Fruit fly (Drosophila melanogaster) whole organism, embryonic: ENCODE measurements around the gene Or94b.

Source experiments
- Asciz ChIP-seq: fragments of 200-800 bp; sonication (Bioruptor generic); optimal IDR thresholded peaks from 2 replicates; lab custom pipeline; 2017; ENCODE audit warnings: missing biosample characterization, mild to moderate bottlenecking, missing genetic modification characterization, missing genetic modification reagents
- Atf-2 ChIP-seq: fragments of 200-800 bp; sonication (Bioruptor generic); optimal IDR thresholded peaks from 2 replicates; lab custom pipeline; 2016; ENCODE audit warnings: missing biosample characterization, missing genetic modification characterization
- Atf3 ChIP-seq: fragments of 200-800 bp; sonication (Bioruptor generic); optimal IDR thresholded peaks from 3 replicates; lab custom pipeline; 2016; ENCODE audit warnings: missing biosample characterization, missing genetic modification characterization
- Atf6 ChIP-seq: fragments of 200-800 bp; sonication (Bioruptor generic); IDR thresholded peaks from 2 replicates; pipeline ENCODE4 v1.3.6; 2022; ENCODE audit warnings: missing biosample characterization, missing genetic modification characterization
- Blimp-1 ChIP-seq: fragments of 200-800 bp; sonication (Bioruptor generic); optimal IDR thresholded peaks from 3 replicates; lab custom pipeline; 2018; ENCODE audit warnings: missing biosample characterization, missing genetic modification characterization, mild to moderate bottlenecking, moderate library complexity, missing genetic modification reagents
- CG10959 ChIP-seq: fragments of 200-800 bp; sonication (Bioruptor generic); IDR thresholded peaks from 2 replicates; pipeline ENCODE4 v1.3.6; 2022; ENCODE audit warnings: missing biosample characterization, missing genetic modification characterization
- CG15696 ChIP-seq: fragments of 200-800 bp; sonication (Bioruptor generic); optimal IDR thresholded peaks from 2 replicates; lab custom pipeline; 2019; ENCODE audit warnings: missing biosample characterization, mild to moderate bottlenecking, missing genetic modification characterization, moderate library complexity
- CG1647 ChIP-seq: fragments of 200-800 bp; sonication (Bioruptor generic); optimal IDR thresholded peaks from 3 replicates; lab custom pipeline; 2016; ENCODE audit warnings: missing biosample characterization, missing genetic modification characterization
- CG16779 ChIP-seq: fragments of 200-800 bp; sonication (Bioruptor generic); IDR thresholded peaks from 2 replicates; pipeline ENCODE4 v1.3.6; 2022; ENCODE audit warnings: missing biosample characterization, missing genetic modification characterization
- CG16813 ChIP-seq: fragments of 200-800 bp; sonication (Bioruptor generic); IDR thresholded peaks from 3 replicates; pipeline ENCODE4 v1.3.6; 2022; ENCODE audit warnings: missing biosample characterization, missing genetic modification characterization; ENCODE audit not compliant: partially characterized antibody
- CG17612 ChIP-seq: fragments of 200-800 bp; sonication (Bioruptor generic); IDR thresholded peaks from 2 replicates; pipeline ENCODE4 v1.3.6; 2022; ENCODE audit warnings: missing biosample characterization, missing genetic modification characterization
- CG2712 ChIP-seq: fragments of 200-800 bp; optimal IDR thresholded peaks from 3 replicates; lab custom pipeline; 2019; ENCODE audit warnings: missing biosample characterization, mild to moderate bottlenecking, missing genetic modification characterization, moderate library complexity
- CG2889 ChIP-seq: fragments of 200-800 bp; sonication (Bioruptor generic); IDR thresholded peaks from 3 replicates; pipeline ENCODE4 v1.3.6; 2022; ENCODE audit warnings: missing biosample characterization, missing genetic modification characterization
- CG34422 ChIP-seq: fragments of 200-800 bp; sonication (Bioruptor generic); IDR thresholded peaks from 3 replicates; pipeline ENCODE4 v1.3.6; 2022; ENCODE audit warnings: missing biosample characterization, missing genetic modification characterization
- CG42726 ChIP-seq: fragments of 200-800 bp; sonication (Bioruptor generic); IDR thresholded peaks from 2 replicates; pipeline ENCODE4 v1.3.6; 2022; ENCODE audit warnings: missing biosample characterization, missing genetic modification characterization; ENCODE audit not compliant: partially characterized antibody
- CG4617 ChIP-seq: fragments of 200-800 bp; sonication (Bioruptor generic); optimal IDR thresholded peaks from 3 replicates; lab custom pipeline; 2016; ENCODE audit warnings: missing biosample characterization, missing genetic modification characterization, borderline replicate concordance
- CG4707 ChIP-seq: fragments of 200-800 bp; sonication (Bioruptor generic); optimal IDR thresholded peaks from 2 replicates; lab custom pipeline; 2018; ENCODE audit warnings: missing biosample characterization, mild to moderate bottlenecking, missing genetic modification characterization, moderate library complexity
- CG6254 ChIP-seq: fragments of 200-800 bp; sonication (Bioruptor generic); optimal IDR thresholded peaks from 3 replicates; lab custom pipeline; 2017; ENCODE audit warnings: mild to moderate bottlenecking, missing biosample characterization, missing genetic modification reagents, missing genetic modification characterization
- Chrac-16 ChIP-seq: fragments of 200-800 bp; sonication (Bioruptor generic); optimal IDR thresholded peaks from 3 replicates; lab custom pipeline; 2016; ENCODE audit warnings: missing biosample characterization, missing genetic modification characterization
- CkIIα-i1 ChIP-seq: fragments of 200-800 bp; sonication (Bioruptor generic); IDR thresholded peaks from 2 replicates; pipeline ENCODE4 v1.3.6; 2022; ENCODE audit warnings: missing biosample characterization, missing genetic modification characterization
- Dip2 ChIP-seq: fragments of 200-800 bp; sonication (Bioruptor generic); IDR thresholded peaks from 2 replicates; pipeline ENCODE4 v1.3.6; 2022; ENCODE audit warnings: missing biosample characterization, missing genetic modification characterization
- Ets65A ChIP-seq: fragments of 200-800 bp; sonication (Bioruptor generic); peaks from one replicate; lab custom pipeline; 2016; ENCODE audit warnings: missing biosample characterization, missing genetic modification characterization
- Hmr ChIP-seq: fragments of 200-800 bp; sonication (Bioruptor generic); optimal IDR thresholded peaks from 3 replicates; lab custom pipeline; 2017; ENCODE audit warnings: mild to moderate bottlenecking, missing biosample characterization, missing genetic modification reagents, missing genetic modification characterization
- Myb ChIP-seq: fragments of 200-800 bp; sonication (Bioruptor generic); optimal IDR thresholded peaks from 2 replicates; lab custom pipeline; 2016; ENCODE audit warnings: missing biosample characterization, missing genetic modification characterization
- Nf-YC ChIP-seq: fragments of 200-800 bp; optimal IDR thresholded peaks from 3 replicates; lab custom pipeline; 2019; ENCODE audit warnings: missing biosample characterization, mild to moderate bottlenecking, missing genetic modification characterization, moderate library complexity
- NfI ChIP-seq: fragments of 200-800 bp; sonication (Bioruptor generic); optimal IDR thresholded peaks from 3 replicates; lab custom pipeline; 2018; ENCODE audit warnings: missing biosample characterization, mild to moderate bottlenecking, missing genetic modification characterization, moderate library complexity
- Vsx1 ChIP-seq: fragments of 200-800 bp; sonication (Bioruptor generic); optimal IDR thresholded peaks from 2 replicates; lab custom pipeline; 2017; ENCODE audit warnings: missing biosample characterization, mild to moderate bottlenecking, missing genetic modification characterization, missing genetic modification reagents
- aop ChIP-seq: fragments of 200-800 bp; sonication (Bioruptor generic); IDR thresholded peaks from 2 replicates; pipeline ENCODE4 v1.3.6; 2022; ENCODE audit warnings: missing biosample characterization, missing genetic modification characterization
- cas ChIP-seq: fragments of 200-800 bp; sonication (Bioruptor generic); IDR thresholded peaks from 2 replicates; pipeline ENCODE4 v1.3.6; 2022; ENCODE audit warnings: missing biosample characterization, missing genetic modification characterization
- caup ChIP-seq: fragments of 200-800 bp; sonication (Bioruptor generic); optimal IDR thresholded peaks from 3 replicates; lab custom pipeline; 2017; ENCODE audit warnings: missing biosample characterization, mild to moderate bottlenecking, missing genetic modification characterization, moderate library complexity; ENCODE audit not compliant: severe bottlenecking
- chif ChIP-seq, 2 experiments: fragments of 200-800 bp; sonication (Bioruptor generic); optimal IDR thresholded peaks; 3 replicates each; lab custom pipeline; 2016; ENCODE audit warnings: missing biosample characterization in 2 of 2, missing genetic modification characterization in 2 of 2
- chn ChIP-seq: fragments of 200-800 bp; sonication (Bioruptor generic); optimal IDR thresholded peaks from 2 replicates; lab custom pipeline; 2016; ENCODE audit warnings: missing biosample characterization, missing genetic modification characterization
- ci ChIP-seq: fragments of 200-800 bp; sonication (Bioruptor generic); IDR thresholded peaks from 3 replicates; pipeline ENCODE4 v1.3.6; 2022; ENCODE audit warnings: missing biosample characterization, missing genetic modification characterization
- dati ChIP-seq: fragments of 200-800 bp; sonication (Bioruptor generic); IDR thresholded peaks from 2 replicates; pipeline ENCODE4 v1.3.6; 2022; ENCODE audit warnings: missing biosample characterization, missing genetic modification characterization
- exex ChIP-seq: fragments of 200-800 bp; sonication (Bioruptor generic); optimal IDR thresholded peaks from 4 replicates; lab custom pipeline; 2018; ENCODE audit warnings: missing biosample characterization, mild to moderate bottlenecking, missing genetic modification characterization, moderate library complexity
- fd3F ChIP-seq: fragments of 200-800 bp; sonication (Bioruptor generic); optimal IDR thresholded peaks from 2 replicates; lab custom pipeline; 2018; ENCODE audit warnings: missing biosample characterization, mild to moderate bottlenecking, missing genetic modification characterization, moderate library complexity
- gcm2 ChIP-seq: fragments of 200-800 bp; sonication (Bioruptor generic); optimal IDR thresholded peaks from 2 replicates; lab custom pipeline; 2016; ENCODE audit warnings: missing biosample characterization, missing genetic modification characterization
- gt ChIP-seq: fragments of 200-800 bp; sonication (Bioruptor generic); IDR thresholded peaks from 2 replicates; pipeline ENCODE4 v1.3.6; 2022; ENCODE audit warnings: missing biosample characterization, missing genetic modification characterization
- jigr1 ChIP-seq: fragments of 200-800 bp; sonication (Bioruptor generic); IDR thresholded peaks from 3 replicates; pipeline ENCODE4 v1.3.6; 2022; ENCODE audit warnings: missing biosample characterization, missing genetic modification characterization
- lab ChIP-seq: fragments of 200-800 bp; sonication (Bioruptor generic); optimal IDR thresholded peaks from 3 replicates; lab custom pipeline; 2017; ENCODE audit warnings: missing biosample characterization, missing genetic modification characterization, mild to moderate bottlenecking, moderate library complexity, missing genetic modification reagents
- luna ChIP-seq: fragments of 200-800 bp; sonication (Bioruptor generic); optimal IDR thresholded peaks from 2 replicates; lab custom pipeline; 2016; ENCODE audit warnings: missing biosample characterization, missing genetic modification characterization
- mirr ChIP-seq: fragments of 200-800 bp; sonication (Bioruptor generic); optimal IDR thresholded peaks from 3 replicates; lab custom pipeline; 2018; ENCODE audit warnings: missing biosample characterization, mild to moderate bottlenecking, missing genetic modification characterization
- pb ChIP-seq: fragments of 200-800 bp; sonication (Bioruptor generic); optimal IDR thresholded peaks from 3 replicates; lab custom pipeline; 2016; ENCODE audit warnings: missing biosample characterization, missing genetic modification characterization
- pho ChIP-seq: fragments of 200-800 bp; sonication (Bioruptor generic); optimal IDR thresholded peaks from 2 replicates; lab custom pipeline; 2016; ENCODE audit warnings: missing biosample characterization, missing genetic modification characterization
- psq ChIP-seq: fragments of 200-800 bp; sonication (Bioruptor generic); optimal IDR thresholded peaks from 2 replicates; lab custom pipeline; 2017; ENCODE audit warnings: missing biosample characterization, missing genetic modification characterization
- ranshi ChIP-seq: fragments of 200-800 bp; sonication (Bioruptor generic); IDR thresholded peaks from 2 replicates; pipeline ENCODE4 v1.3.6; 2022; ENCODE audit warnings: missing biosample characterization, missing genetic modification characterization
- sc ChIP-seq, 3 experiments: fragments of >200 bp in 2 of 3; fragments of 200-800 bp in 1 of 3; sonication (Bioruptor generic) in 1 of 3; optimal IDR thresholded peaks; 2 replicates in 2 of 3; 3 replicates in 1 of 3; lab custom pipeline; 2017; ENCODE audit warnings: mild to moderate bottlenecking in 1 of 3, missing biosample characterization in 1 of 3, missing genetic modification characterization in 1 of 3, missing genetic modification reagents in 1 of 3
- shn ChIP-seq: fragments of 200-800 bp; sonication (Bioruptor generic); optimal IDR thresholded peaks from 3 replicates; lab custom pipeline; 2016; ENCODE audit warnings: missing biosample characterization, missing genetic modification characterization
- slbo ChIP-seq: fragments of 200-800 bp; sonication (Bioruptor generic); IDR thresholded peaks from 2 replicates; pipeline ENCODE4 v1.3.6; 2022; ENCODE audit warnings: missing biosample characterization, missing genetic modification characterization
- sna ChIP-seq: fragments of 200-800 bp; sonication (Bioruptor generic); IDR thresholded peaks from 2 replicates; pipeline ENCODE4 v1.3.6; 2022; ENCODE audit warnings: missing biosample characterization, missing genetic modification characterization; ENCODE audit not compliant: partially characterized antibody
- sob ChIP-seq: fragments of 200-800 bp; sonication (Bioruptor generic); IDR thresholded peaks from 2 replicates; pipeline ENCODE4 v1.3.6; 2022; ENCODE audit warnings: missing biosample characterization, missing genetic modification characterization
- sr ChIP-seq: fragments of 200-800 bp; sonication (Bioruptor generic); IDR thresholded peaks from 3 replicates; pipeline ENCODE4 v1.3.6; 2022; ENCODE audit warnings: missing biosample characterization, missing genetic modification characterization
- vvl ChIP-seq: fragments of 200-800 bp; sonication (Bioruptor generic); IDR thresholded peaks from 2 replicates; pipeline ENCODE4 v1.3.6; 2022; ENCODE audit warnings: missing biosample characterization, missing genetic modification characterization

The Or94b gene

DNA sequence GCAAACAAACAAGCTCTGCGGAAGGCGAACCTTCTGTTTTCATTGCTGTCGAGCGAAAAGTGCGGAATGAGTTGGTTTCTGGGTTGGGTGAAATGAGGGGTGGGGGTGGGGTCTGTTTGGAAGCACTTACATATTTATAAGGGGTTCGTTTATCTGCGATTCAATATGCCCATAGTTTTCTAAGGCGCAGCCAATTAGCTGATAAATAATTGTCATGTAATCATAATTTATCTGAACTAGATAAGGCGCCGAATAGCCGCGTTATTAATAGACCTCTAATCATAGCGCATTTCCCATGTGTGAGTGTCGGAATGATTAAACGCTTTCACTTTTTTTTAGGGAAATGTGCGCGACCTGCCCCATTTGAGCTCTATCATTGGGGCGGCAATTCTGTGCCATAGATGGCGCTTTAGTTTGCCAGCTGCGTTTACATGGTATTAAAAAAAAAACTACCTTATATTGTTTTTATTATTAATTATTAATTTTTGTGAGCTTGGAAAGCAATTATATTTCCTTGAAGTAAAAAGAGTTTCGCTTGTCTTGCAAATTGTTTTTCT, 9.6 kb downstream of the Or94b start (continued):
- no peak for TF ChIP-seq shn
- no peak for TF ChIP-seq CG16813 (GFP tag; lab: Robert Waterston, UW)
- TF ChIP-seq CG4617, result no peak
- TF ChIP-seq Atf-2 (GFP tag; lab: Kevin White, UChicago), result no peak
- TF ChIP-seq Atf3 (GFP tag; lab: Kevin White, UChicago), result no peak
- no peak for TF ChIP-seq ranshi (GFP tag; lab: Robert Waterston, UW)
- no peak for TF ChIP-seq cas (GFP tag; lab: Robert Waterston, UW)
- peak; percentile 67 for TF ChIP-seq mirr (GFP tag; lab: Kevin White, UChicago)
- TF ChIP-seq CG2712 (tag; lab: Kevin White, UChicago), result no peak
- TF ChIP-seq Hmr (GFP tag; lab: Kevin White, UChicago), result no peak
- TF ChIP-seq lab, result peak; percentile 40
- TF ChIP-seq sob (GFP tag; lab: Robert Waterston, UW), result no peak
- TF ChIP-seq CG34422 (GFP tag; lab: Robert Waterston, UW), result no peak
- TF ChIP-seq CG2889, result no peak
- TF ChIP-seq Nf-YC, result no peak
- TF ChIP-seq luna (GFP tag; lab: Kevin White, UChicago), result no peak
- peak; percentile 62 for TF ChIP-seq exex
- TF ChIP-seq dati (GFP tag; lab: Robert Waterston, UW), result no peak
- TF ChIP-seq CG6254 (GFP tag; lab: Kevin White, UChicago), result no peak
- TF ChIP-seq jigr1, result no peak
- peak; percentile 54 for TF ChIP-seq Blimp-1 (GFP tag; lab: Kevin White, UChicago)
- TF ChIP-seq Atf6 (GFP tag; lab: Robert Waterston, UW), result no peak
- no peak for TF ChIP-seq CG16779
- TF ChIP-seq chif (GFP tag; optimal IDR thresholded peaks at IDR 0.05; lab: Kevin White, UChicago), result no peak
- TF ChIP-seq psq (GFP tag; lab: Kevin White, UChicago), result no peak
- TF ChIP-seq sr (GFP tag; lab: Robert Waterston, UW), result no peak
- no peak for TF ChIP-seq pb (GFP tag; lab: Kevin White, UChicago)
- no peak for TF ChIP-seq Myb (GFP tag; lab: Kevin White, UChicago)
- TF ChIP-seq fd3F, result no peak
- TF ChIP-seq slbo, result no peak
- no peak for TF ChIP-seq CG1647 (GFP tag; lab: Kevin White, UChicago)
- TF ChIP-seq sna (GFP tag; lab: Robert Waterston, UW), result no peak
- peak; percentile 81 for TF ChIP-seq Dip2
- no peak for TF ChIP-seq aop (GFP tag; lab: Robert Waterston, UW)
- no peak for TF ChIP-seq CG10959
- TF ChIP-seq CG4707 (GFP tag; lab: Kevin White, UChicago), result no peak
- peak; percentile 36 for TF ChIP-seq Vsx1 (GFP tag; lab: Kevin White, UChicago)
- TF ChIP-seq chn, result no peak

DNA sequence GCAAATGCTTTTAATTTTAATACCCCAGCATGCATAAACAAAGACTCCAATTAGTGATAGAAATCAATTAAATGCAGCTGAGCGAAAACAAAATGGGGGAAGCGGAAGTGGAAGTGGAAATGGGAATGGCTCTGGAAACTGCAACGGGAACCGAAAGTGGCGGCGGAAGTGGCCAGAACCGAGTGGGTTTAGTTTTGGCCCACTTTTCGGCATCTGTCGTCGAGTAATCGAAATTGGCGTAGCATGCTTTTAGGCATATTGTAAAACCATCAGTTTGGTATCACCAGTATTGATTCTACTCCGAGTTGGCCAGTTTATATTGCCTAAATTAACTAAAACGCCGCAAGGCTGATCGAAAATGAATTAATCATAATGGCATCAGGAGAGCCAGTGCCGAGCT, 15.1 kb downstream of the Or94b start:
- 0 out of 2 replicates have a peak, but pooled peaks have one; percentile 7 for TF ChIP-seq CG17612
- TF ChIP-seq Chrac-16 (GFP tag; lab: Kevin White, UChicago), result no peak
- TF ChIP-seq gt (GFP tag; lab: Robert Waterston, UW), result no peak
- no peak for TF ChIP-seq pho (GFP tag; lab: Kevin White, UChicago)
- no peak for TF ChIP-seq gcm2 (GFP tag; lab: Kevin White, UChicago)
- no peak for TF ChIP-seq CkIIα-i1
- TF ChIP-seq CG15696 (tag; lab: Kevin White, UChicago), result no peak
- peak; percentile 2 for TF ChIP-seq caup
- TF ChIP-seq Asciz (GFP tag; lab: Kevin White, UChicago), result no peak
- peak; percentile 25 for TF ChIP-seq NfI (GFP tag; lab: Kevin White, UChicago)
- TF ChIP-seq CG42726 (GFP tag; lab: Robert Waterston, UW), result no peak
- peak; percentile 10; the same call in 1 of the 2 replicates for TF ChIP-seq vvl (GFP tag; lab: Robert Waterston, UW)
- peak; percentile 74; the same call in 2 of the 3 replicates for TF ChIP-seq ci (GFP tag; lab: Robert Waterston, UW)
- no peak for TF ChIP-seq sc (optimal IDR thresholded peaks at IDR 0.05; lab: Kevin White, UChicago)
- TF ChIP-seq sc (GFP tag; optimal IDR thresholded peaks at IDR 0.05; lab: Kevin White, UChicago), result no peak
- peak; percentile 65 for TF ChIP-seq Ets65A (GFP tag; lab: Kevin White, UChicago)
